Worm (Caenorhabditis elegans) whole organism, early embryonic: Measurements from ENCODE around the gene clec-55.

Source experiments
- B0310.2 ChIP-seq: sonication (generic microtip); optimal IDR thresholded peaks from 2 replicates; lab custom pipeline; 2016; ENCODE audit warnings: mild to moderate bottlenecking, missing genetic modification characterization, missing compliant biosample characterization
- F13C5.2 ChIP-seq: sonication (generic microtip); optimal IDR thresholded peaks from 2 replicates; lab custom pipeline; 2017; ENCODE audit warnings: mild to moderate bottlenecking, missing genetic modification characterization, inconsistent platforms, missing compliant biosample characterization
- aly-1 ChIP-seq: sonication (generic microtip); optimal IDR thresholded peaks from 2 replicates; lab custom pipeline; 2016; ENCODE audit warnings: missing genetic modification characterization, missing compliant biosample characterization
- ama-1 ChIP-seq: fragments of 150-350 bp; optimal IDR thresholded peaks from 2 replicates; lab custom pipeline; 2014
- ceh-13 ChIP-seq: fragments of 200-800 bp; sonication (Bioruptor generic); optimal IDR thresholded peaks from 2 replicates; lab custom pipeline; 2018; ENCODE audit warnings: mild to moderate bottlenecking, missing genetic modification characterization, missing compliant biosample characterization
- ceh-36 ChIP-seq: sonication (generic microtip); optimal IDR thresholded peaks from 2 replicates; lab custom pipeline; 2016; ENCODE audit warnings: missing genetic modification characterization, inconsistent platforms, missing compliant biosample characterization
- ets-7 ChIP-seq: sonication (generic microtip); optimal IDR thresholded peaks from 2 replicates; lab custom pipeline; 2016; ENCODE audit warnings: missing genotype, missing genetic modification characterization, missing compliant biosample characterization
- flt-1 ChIP-seq: fragments of 200-800 bp; sonication (Bioruptor generic); IDR thresholded peaks from 2 replicates; pipeline ENCODE4 v1.3.6; 2022; ENCODE audit warnings: missing genetic modification characterization, missing compliant biosample characterization
- hmbx-1 ChIP-seq: sonication (generic microtip); optimal IDR thresholded peaks from 2 replicates; lab custom pipeline; 2016; ENCODE audit warnings: mild to moderate bottlenecking, missing genetic modification characterization, missing compliant biosample characterization
- hmg-4 ChIP-seq: fragments of 200-800 bp; sonication (Bioruptor generic); optimal IDR thresholded peaks from 2 replicates; lab custom pipeline; 2018; ENCODE audit warnings: mild to moderate bottlenecking, missing genetic modification characterization, missing compliant biosample characterization
- hnd-1 ChIP-seq: sonication (generic microtip); optimal IDR thresholded peaks from 2 replicates; lab custom pipeline; 2016; ENCODE audit warnings: missing genetic modification characterization, missing compliant biosample characterization
- pes-1 ChIP-seq: fragments of 200-800 bp; sonication (Bioruptor generic); IDR thresholded peaks from 2 replicates; pipeline ENCODE4 v1.3.6; 2022; ENCODE audit warnings: missing genetic modification reagents, missing genetic modification characterization, missing compliant biosample characterization
- scrt-1 ChIP-seq: fragments of 200-800 bp; sonication (Bioruptor generic); IDR thresholded peaks from 2 replicates; pipeline ENCODE4 v1.3.6; 2022; ENCODE audit warnings: missing genetic modification characterization, missing compliant biosample characterization
- sea-1 ChIP-seq: fragments of 200-800 bp; sonication (Bioruptor generic); conservative IDR thresholded peaks from 2 replicates; pipeline ENCODE4 v1.3.6; 2022; ENCODE audit warnings: missing genetic modification characterization, missing compliant biosample characterization
- tbx-11 ChIP-seq: fragments of 200-800 bp; sonication (Bioruptor generic); IDR thresholded peaks from 2 replicates; pipeline ENCODE4 v1.3.6; 2022; ENCODE audit warnings: missing genetic modification characterization, missing compliant biosample characterization
- tbx-37 ChIP-seq: fragments of 200-800 bp; sonication (Bioruptor generic); conservative IDR thresholded peaks from 2 replicates; pipeline ENCODE4 v1.3.6; 2022; ENCODE audit warnings: missing genetic modification reagents, missing genetic modification characterization, missing compliant biosample characterization
- tra-4 ChIP-seq: sonication (generic microtip); optimal IDR thresholded peaks from 2 replicates; lab custom pipeline; 2017; ENCODE audit warnings: missing genetic modification characterization, missing compliant biosample characterization

Gene clec-55

ce11 chrV:14481401-14481800 is 2.3 kb downstream of the clec-55 start, which contains the start of gene R02D5.7:
Gene R02D5.7 (minus strand): TSS chrV:14481501.
- TF ChIP-seq ceh-36 (tag; lab: Kevin White, UChicago) (no peak), ceh-13 (GFP tag; lab: Kevin White, UChicago) (no peak), tbx-11 (GFP tag; lab: Robert Waterston, UW) (no peak), ama-1 (lab: Kevin White, UChicago) (no peak), sea-1 (GFP tag; lab: Robert Waterston, UW) (no peak), tbx-37 (no peak), B0310.2 (tag; lab: Kevin White, UChicago) (no peak), aly-1 (tag; lab: Kevin White, UChicago) (no peak), flt-1 (GFP tag; lab: Robert Waterston, UW) (no peak), hmg-4 (GFP tag; lab: Kevin White, UChicago) (no peak), pes-1 (no peak), hmbx-1 (no peak), scrt-1 (GFP tag; lab: Robert Waterston, UW) (no peak), ets-7 (tag; lab: Kevin White, UChicago) (no peak)

ce11 chrV:14481987-14482386 is 2.9 kb downstream of the clec-55 start, which contains the start of gene R02D5.10:
Gene R02D5.10 (plus strand): TSS chrV:14482287.
- TF ChIP-seq pes-1 (no peak), hmg-4 (GFP tag; lab: Kevin White, UChicago) (no peak)

- TF ChIP-seq ceh-36 (tag; lab: Kevin White, UChicago) (no peak), ama-1 (lab: Kevin White, UChicago) (no peak), hnd-1 (tag; lab: Kevin White, UChicago) (no peak), aly-1 (tag; lab: Kevin White, UChicago) (no peak), ets-7 (tag; lab: Kevin White, UChicago) (no peak), B0310.2 (tag; lab: Kevin White, UChicago) (no peak), F13C5.2 (tag; lab: Kevin White, UChicago) (no peak), hmg-4 (GFP tag; lab: Kevin White, UChicago) (no peak), sea-1 (GFP tag; lab: Robert Waterston, UW) (no peak), flt-1 (GFP tag; lab: Robert Waterston, UW) (no peak), tbx-37 (no peak), ceh-13 (GFP tag; lab: Kevin White, UChicago) (no peak), tbx-11 (GFP tag; lab: Robert Waterston, UW) (no peak), tra-4 (tag; lab: Kevin White, UChicago) (no peak), pes-1 (no peak), hmbx-1 (no peak), scrt-1 (GFP tag; lab: Robert Waterston, UW) (no peak)
These were observed 3.7 kb downstream of the clec-55 start, which contains the start of gene R02D5.3 for ce11 chrV:14482728-14483210. Gene R02D5.3 (plus strand): TSS chrV:14483160.

ce11 chrV:14484582-14484981 is 5.5 kb downstream of the clec-55 start, which contains the start of gene R02D5.4:
Gene R02D5.4 (minus strand): TSS chrV:14484682.
- TF ChIP-seq ceh-36 (tag; lab: Kevin White, UChicago) (no peak), scrt-1 (GFP tag; lab: Robert Waterston, UW) (no peak), B0310.2 (tag; lab: Kevin White, UChicago) (no peak), ets-7 (tag; lab: Kevin White, UChicago) (no peak), hnd-1 (tag; lab: Kevin White, UChicago) (no peak), sea-1 (GFP tag; lab: Robert Waterston, UW) (no peak), ceh-13 (GFP tag; lab: Kevin White, UChicago) (no peak), flt-1 (GFP tag; lab: Robert Waterston, UW) (no peak), tbx-11 (GFP tag; lab: Robert Waterston, UW) (no peak), ama-1 (lab: Kevin White, UChicago) (no peak), tra-4 (tag; lab: Kevin White, UChicago) (no peak), F13C5.2 (tag; lab: Kevin White, UChicago) (no peak), hmg-4 (GFP tag; lab: Kevin White, UChicago) (no peak), hmbx-1 (no peak), aly-1 (tag; lab: Kevin White, UChicago) (no peak), pes-1 (no peak), tbx-37 (no peak)

ce11 chrV:14491097-14491496 is 12.0 kb downstream of the clec-55 start:
- TF ChIP-seq F13C5.2 (tag; lab: Kevin White, UChicago) (peak; percentile 25), hmbx-1 (no peak)

ce11 chrV:14493665-14494064 is 14.6 kb downstream of the clec-55 start:
- no peak for TF ChIP-seq ama-1 (lab: Kevin White, UChicago)
- TF ChIP-seq ceh-13 (GFP tag; lab: Kevin White, UChicago): no peak
- TF ChIP-seq aly-1 (tag; lab: Kevin White, UChicago): no peak
- no peak for TF ChIP-seq hmg-4 (GFP tag; lab: Kevin White, UChicago)

- TF ChIP-seq F13C5.2 (tag; lab: Kevin White, UChicago) (no peak), B0310.2 (tag; lab: Kevin White, UChicago) (no peak), tbx-11 (GFP tag; lab: Robert Waterston, UW) (no peak), aly-1 (tag; lab: Kevin White, UChicago) (no peak), ceh-36 (tag; lab: Kevin White, UChicago) (no peak), ama-1 (lab: Kevin White, UChicago) (no peak), scrt-1 (GFP tag; lab: Robert Waterston, UW) (no peak), ets-7 (tag; lab: Kevin White, UChicago) (no peak), hmbx-1 (no peak), hmg-4 (GFP tag; lab: Kevin White, UChicago) (no peak), pes-1 (no peak), flt-1 (GFP tag; lab: Robert Waterston, UW) (no peak), ceh-13 (GFP tag; lab: Kevin White, UChicago) (no peak)
These were observed 16.4 kb downstream of the clec-55 start for ce11 chrV:14495493-14495892.
